Worm (Caenorhabditis elegans) whole organism, L1 larva: ENCODE data around the gene faah-6.
A peak's percentile ranks its signal among the peaks of the same experiment; 100 is the strongest.

Experiments used
- C16A3.4 ChIP-seq: fragments of 150-350 bp; optimal IDR thresholded peaks from 2 replicates; lab custom pipeline; 2014; ENCODE audit warnings: missing biosample characterization, missing genetic modification characterization
- F16B12.6 ChIP-seq: fragments of 150-350 bp; optimal IDR thresholded peaks from 2 replicates; lab custom pipeline; 2014; ENCODE audit warnings: missing biosample characterization, missing genetic modification characterization
- aly-2 ChIP-seq: fragments of 150-350 bp; optimal IDR thresholded peaks from 2 replicates; lab custom pipeline; 2014; ENCODE audit warnings: missing biosample characterization, missing genetic modification characterization
- blmp-1 ChIP-seq: fragments of 150-350 bp; optimal IDR thresholded peaks from 2 replicates; lab custom pipeline; 2014; ENCODE audit warnings: missing biosample characterization, missing genetic modification characterization
- ceh-82 ChIP-seq, 3 experiments: fragments of 150-350 bp in 1 of 3; sonication (generic microtip) in 2 of 3; optimal IDR thresholded peaks; 2 replicates each; lab custom pipeline; 2014 to 2017; ENCODE audit warnings: missing biosample characterization in 3 of 3, missing genetic modification characterization in 3 of 3
- ceh-88 ChIP-seq: fragments of 200-800 bp; sonication (Bioruptor generic); IDR thresholded peaks from 2 replicates; pipeline ENCODE4 v1.3.6; 2022; ENCODE audit warnings: missing genetic modification characterization, missing compliant biosample characterization
- ceh-90 ChIP-seq: sonication (generic microtip); optimal IDR thresholded peaks from 2 replicates; lab custom pipeline; 2016; ENCODE audit warnings: missing genetic modification characterization, missing compliant biosample characterization
- dpl-1 ChIP-seq, 3 experiments: fragments of 150-350 bp in 2 of 3; sonication (generic microtip) in 1 of 3; optimal IDR thresholded peaks; 2 replicates each; lab custom pipeline; 2014 to 2017; ENCODE audit warnings: missing biosample characterization in 3 of 3, missing genetic modification characterization in 3 of 3, missing genetic modification reagents in 3 of 3
- dsc-1 ChIP-seq: sonication (generic microtip); optimal IDR thresholded peaks from 2 replicates; lab custom pipeline; 2016; ENCODE audit warnings: mild to moderate bottlenecking, missing genetic modification characterization, missing compliant biosample characterization
- egl-27 ChIP-seq, 2 experiments: fragments of 150-350 bp in 1 of 2; sonication (generic microtip); optimal IDR thresholded peaks; 3 replicates each; lab custom pipeline; 2017 to 2018; ENCODE audit warnings: missing biosample characterization in 2 of 2, missing genetic modification characterization in 2 of 2, missing genetic modification reagents in 2 of 2
- elt-3 ChIP-seq, 6 experiments: fragments of 150-350 bp in 1 of 6; sonication (generic microtip); optimal IDR thresholded peaks; 2 replicates each; lab custom pipeline; 2017 to 2018; ENCODE audit warnings: missing biosample characterization in 6 of 6, missing genetic modification characterization in 6 of 6, inconsistent platforms in 1 of 6
- ets-5 ChIP-seq: fragments of 200-800 bp; sonication (Bioruptor generic); IDR thresholded peaks from 2 replicates; pipeline ENCODE4 v1.3.6; 2022; ENCODE audit warnings: missing genetic modification characterization, missing compliant biosample characterization
- fkh-8 ChIP-seq: sonication (generic microtip); optimal IDR thresholded peaks from 2 replicates; lab custom pipeline; 2016; ENCODE audit warnings: mild to moderate bottlenecking, missing genetic modification characterization, missing compliant biosample characterization
- hlh-4 ChIP-seq: sonication (generic microtip); optimal IDR thresholded peaks from 2 replicates; lab custom pipeline; 2016; ENCODE audit warnings: mild to moderate bottlenecking, missing genetic modification characterization, missing compliant biosample characterization
- hpl-2 ChIP-seq: fragments of 150-350 bp; optimal IDR thresholded peaks from 2 replicates; lab custom pipeline; 2014; ENCODE audit warnings: missing biosample characterization, missing genetic modification reagents, missing genetic modification characterization
- irx-1 ChIP-seq: sonication (generic microtip); optimal IDR thresholded peaks from 2 replicates; lab custom pipeline; 2016; ENCODE audit warnings: missing genetic modification characterization, missing compliant biosample characterization
- isw-1 ChIP-seq: fragments of 200-800 bp; sonication (Bioruptor generic); IDR thresholded peaks from 2 replicates; pipeline ENCODE4 v1.3.6; 2022; ENCODE audit warnings: missing genetic modification characterization, missing compliant biosample characterization
- lin-13 ChIP-seq: fragments of 150-350 bp; optimal IDR thresholded peaks from 2 replicates; lab custom pipeline; 2014; ENCODE audit warnings: missing biosample characterization, missing genetic modification reagents, missing genetic modification characterization
- lin-15B ChIP-seq: fragments of 150-350 bp; sonication (generic microtip); optimal IDR thresholded peaks from 3 replicates; lab custom pipeline; 2014; ENCODE audit warnings: missing biosample characterization, missing genetic modification characterization
- lin-35 ChIP-seq, 2 experiments: fragments of 150-350 bp; optimal IDR thresholded peaks; 2 replicates each; lab custom pipeline; 2014; ENCODE audit warnings: missing biosample characterization in 2 of 2, missing genetic modification characterization in 2 of 2, missing genetic modification reagents in 2 of 2
- lin-39 ChIP-seq: fragments of 150-350 bp; optimal IDR thresholded peaks from 2 replicates; lab custom pipeline; 2014; ENCODE audit warnings: missing biosample characterization, missing genetic modification reagents, missing genetic modification characterization
- mab-9 ChIP-seq: fragments of 200-800 bp; sonication (Bioruptor generic); IDR thresholded peaks from 2 replicates; pipeline ENCODE4 v1.3.6; 2022; ENCODE audit warnings: missing genetic modification reagents, missing genetic modification characterization, missing compliant biosample characterization
- mef-2 ChIP-seq: fragments of 150-350 bp; optimal IDR thresholded peaks from 2 replicates; lab custom pipeline; 2014; ENCODE audit warnings: missing biosample characterization, missing genetic modification characterization
- nhr-11 ChIP-seq: fragments of 150-350 bp; optimal IDR thresholded peaks from 2 replicates; lab custom pipeline; 2014; ENCODE audit warnings: missing biosample characterization, missing genetic modification characterization
- nhr-19 ChIP-seq: fragments of 200-800 bp; sonication (Bioruptor generic); conservative IDR thresholded peaks from 2 replicates; pipeline ENCODE4 v1.3.6; 2022; ENCODE audit warnings: missing genetic modification characterization, missing compliant biosample characterization
- nhr-20 ChIP-seq: sonication (generic microtip); optimal IDR thresholded peaks from 2 replicates; lab custom pipeline; 2016; ENCODE audit warnings: mild to moderate bottlenecking, missing genetic modification characterization, missing compliant biosample characterization
- nhr-28 ChIP-seq: fragments of 150-350 bp; optimal IDR thresholded peaks from 2 replicates; lab custom pipeline; 2014; ENCODE audit warnings: missing biosample characterization, missing genetic modification characterization
- nhr-76 ChIP-seq: sonication (generic microtip); optimal IDR thresholded peaks from 2 replicates; lab custom pipeline; 2017; ENCODE audit warnings: missing biosample characterization, missing genetic modification characterization
- nhr-77 ChIP-seq: fragments of 150-350 bp; optimal IDR thresholded peaks from 2 replicates; lab custom pipeline; 2014; ENCODE audit warnings: missing biosample characterization, missing genetic modification characterization
- nhr-85 ChIP-seq: sonication (generic microtip); peaks from one replicate; lab custom pipeline; 2016; ENCODE audit warnings: missing genetic modification characterization, inconsistent platforms, missing compliant biosample characterization
- pax-3 ChIP-seq: fragments of 200-800 bp; sonication (Bioruptor generic); optimal IDR thresholded peaks from 2 replicates; lab custom pipeline; 2018; ENCODE audit warnings: mild to moderate bottlenecking, missing genetic modification characterization, moderate library complexity, missing compliant biosample characterization
- rnt-1 ChIP-seq: sonication (generic microtip); optimal IDR thresholded peaks from 2 replicates; lab custom pipeline; 2016; ENCODE audit warnings: mild to moderate bottlenecking, missing genetic modification characterization, moderate library complexity, missing compliant biosample characterization
- skn-1 ChIP-seq: fragments of 150-350 bp; optimal IDR thresholded peaks from 2 replicates; lab custom pipeline; 2014; ENCODE audit warnings: missing biosample characterization, missing genetic modification characterization
- snpc-4 ChIP-seq: fragments of 150-350 bp; optimal IDR thresholded peaks from 2 replicates; lab custom pipeline; 2014; ENCODE audit warnings: missing biosample characterization, missing genetic modification characterization
- unc-98 ChIP-seq: fragments of 200-800 bp; sonication (Bioruptor generic); IDR thresholded peaks from 2 replicates; pipeline ENCODE4 v1.3.6; 2022; ENCODE audit warnings: missing genetic modification characterization, missing compliant biosample characterization
- xbp-1 ChIP-seq: sonication (generic microtip); optimal IDR thresholded peaks from 2 replicates; lab custom pipeline; 2016; ENCODE audit warnings: missing genetic modification characterization, missing compliant biosample characterization
- zag-1 ChIP-seq: fragments of 150-350 bp; optimal IDR thresholded peaks from 2 replicates; lab custom pipeline; 2014; ENCODE audit warnings: missing biosample characterization, missing genetic modification characterization
- zip-4 ChIP-seq: fragments of 200-800 bp; sonication (Bioruptor generic); optimal IDR thresholded peaks from 2 replicates; lab custom pipeline; 2018; ENCODE audit warnings: mild to moderate bottlenecking, missing genetic modification characterization, moderate library complexity, missing compliant biosample characterization
- ztf-4 ChIP-seq: fragments of 150-350 bp; optimal IDR thresholded peaks from 2 replicates; lab custom pipeline; 2014; ENCODE audit warnings: missing biosample characterization, missing genetic modification characterization

Gene faah-6

DNA sequence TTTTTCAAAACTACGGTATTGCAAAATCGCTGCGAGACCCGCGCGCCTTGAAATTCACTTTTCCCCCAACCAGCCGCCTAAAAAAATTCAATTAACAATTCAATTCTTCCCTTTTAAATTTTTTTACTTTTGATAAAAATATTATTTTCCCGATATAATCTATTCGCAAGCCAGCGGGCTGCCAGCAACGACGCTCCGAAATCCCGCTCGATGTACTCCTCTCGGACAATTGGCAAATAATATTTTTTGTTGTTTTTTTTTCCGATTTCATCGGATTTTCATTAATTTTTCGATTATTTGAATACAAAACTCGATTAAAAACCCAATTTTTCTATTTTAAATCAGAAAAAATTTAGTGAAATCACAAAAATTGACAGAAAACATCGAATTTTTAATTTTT lies 34.5 kb upstream of the faah-6 start:
- TF ChIP-seq ets-5 (no peak), irx-1 (tag; lab: Kevin White, UChicago) (no peak), nhr-85 (tag; lab: Kevin White, UChicago) (no peak), ztf-4 (tag; lab: Kevin White, UChicago) (no peak), hpl-2 (GFP tag; lab: Kevin White, UChicago) (no peak), lin-15B (tag; lab: Kevin White, UChicago) (no peak), rnt-1 (tag; lab: Kevin White, UChicago) (no peak), nhr-19 (GFP tag; lab: Robert Waterston, UW) (no peak), lin-35 (GFP tag; optimal IDR thresholded peaks at IDR 0.05; lab: Kevin White, UChicago) (no peak), ceh-88 (no peak), mab-9 (no peak), xbp-1 (no peak), ceh-90 (tag; lab: Kevin White, UChicago) (no peak), mef-2 (tag; lab: Kevin White, UChicago) (no peak), nhr-28 (tag; lab: Kevin White, UChicago) (no peak), isw-1 (no peak)
- TF ChIP-seq, all 84 proteins: peak for 0

DNA sequence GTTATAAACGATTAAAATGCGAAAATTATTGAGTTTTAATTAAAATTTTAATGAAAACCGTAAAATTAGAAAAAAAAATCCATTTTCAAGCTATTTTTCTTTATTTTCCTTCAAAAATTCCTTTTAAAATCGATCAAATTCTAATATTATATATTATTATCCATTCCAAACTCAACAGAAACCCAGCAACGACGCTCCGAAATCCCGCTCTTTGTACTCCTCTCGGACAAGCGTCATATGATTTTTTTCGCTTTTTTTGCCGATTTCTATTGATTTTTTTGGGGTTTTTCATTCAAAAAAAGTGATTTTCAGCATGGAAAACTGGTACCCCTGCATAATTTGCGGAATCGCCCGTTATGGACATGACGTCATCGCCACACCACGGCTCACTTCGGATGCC lies 33.8 kb upstream of the faah-6 start, which contains the start of gene ceh-91:
TSS of gene ceh-91 (plus strand) at position 301 of the 400 bp plus-strand sequence.
- no peak for TF ChIP-seq nhr-76
- no peak for TF ChIP-seq F16B12.6 (tag; lab: Kevin White, UChicago)
- TF ChIP-seq nhr-85 (tag; lab: Kevin White, UChicago) = no peak
- no peak for TF ChIP-seq ceh-90 (tag; lab: Kevin White, UChicago)
- no peak for TF ChIP-seq dsc-1 (tag; lab: Kevin White, UChicago)
- TF ChIP-seq nhr-20 = no peak
- TF ChIP-seq lin-15B (tag; lab: Kevin White, UChicago) = no peak
- TF ChIP-seq snpc-4 (tag; lab: Kevin White, UChicago) = no peak
- TF ChIP-seq irx-1 (tag; lab: Kevin White, UChicago) = no peak
- TF ChIP-seq unc-98 = no peak
- TF ChIP-seq ceh-82 (tag; optimal IDR thresholded peaks at IDR 0.05; lab: Kevin White, UChicago) = no peak
- no peak for TF ChIP-seq egl-27 (tag; optimal IDR thresholded peaks at IDR 0.05; lab: Kevin White, UChicago)
- TF ChIP-seq zag-1 = no peak
- TF ChIP-seq lin-13 = no peak
- no peak for TF ChIP-seq nhr-19 (GFP tag; lab: Robert Waterston, UW)
- TF ChIP-seq dpl-1 (GFP tag; optimal IDR thresholded peaks at IDR 0.05; lab: Kevin White, UChicago) = no peak
- no peak for TF ChIP-seq zip-4 (GFP tag; lab: Kevin White, UChicago)

DNA sequence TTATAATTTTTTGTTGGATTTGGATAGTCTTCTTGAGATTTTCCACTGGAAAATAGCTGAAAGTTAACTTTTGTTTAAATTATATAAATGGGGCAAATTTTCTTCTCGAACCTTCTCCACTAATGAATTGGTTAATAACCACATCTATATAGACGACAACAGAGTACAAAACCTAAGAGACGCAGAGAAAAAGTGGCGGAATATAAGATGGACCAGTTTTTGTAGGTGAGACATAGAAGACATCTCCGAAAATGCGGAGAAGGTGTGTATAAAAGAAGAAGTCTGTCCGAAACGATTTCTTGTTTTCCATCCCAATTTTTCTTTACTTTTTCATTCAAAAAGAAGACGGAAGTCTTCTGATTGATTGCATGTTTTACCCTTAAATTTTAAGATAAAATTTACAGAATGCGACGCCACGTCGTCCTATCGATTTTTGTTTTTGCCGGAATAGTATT lies 25.4 kb upstream of the faah-6 start, which contains the start of gene gly-8:
TSS of gene gly-8 (plus strand) at position 405 of the 455 bp plus-strand sequence.
- peak in 1 of 2 experiments; percentile 8 for TF ChIP-seq lin-35 (GFP tag; optimal IDR thresholded peaks at IDR 0.05; lab: Kevin White, UChicago)
- TF ChIP-seq C16A3.4 = no peak
- TF ChIP-seq nhr-11 (tag; lab: Kevin White, UChicago) = no peak
- no peak for TF ChIP-seq isw-1
- peak in 1 of 6 experiments; percentile 33 for TF ChIP-seq elt-3 (tag; optimal IDR thresholded peaks at IDR 0.05; lab: Kevin White, UChicago)
- TF ChIP-seq nhr-77 (tag; lab: Kevin White, UChicago) = no peak
- peak; percentile 56 for TF ChIP-seq blmp-1 (tag; lab: Kevin White, UChicago)

DNA sequence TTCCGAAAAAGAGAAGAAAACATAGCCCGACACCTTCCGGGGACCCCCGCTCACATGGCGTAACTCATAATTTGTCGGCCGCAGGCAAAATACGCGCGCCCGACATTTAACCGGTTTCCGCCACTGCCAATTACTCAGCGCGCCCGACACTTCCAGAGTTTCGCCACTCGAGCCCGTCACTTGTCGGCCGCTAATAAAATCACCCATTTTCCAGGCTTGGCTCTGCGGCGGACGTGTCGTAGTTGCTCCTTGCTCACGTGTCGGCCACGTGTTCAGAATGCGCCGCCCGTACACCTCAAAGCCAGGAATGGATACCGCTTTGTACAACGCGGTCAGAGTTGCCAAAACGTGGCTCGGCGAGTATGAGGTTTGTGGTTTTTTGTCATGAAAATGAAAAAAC lies 22.6 kb upstream of the faah-6 start:
- TF ChIP-seq skn-1 (tag; lab: Kevin White, UChicago) = no peak
- no peak for TF ChIP-seq nhr-76
- TF ChIP-seq aly-2 (tag; lab: Kevin White, UChicago) = no peak
- TF ChIP-seq lin-39 (tag; lab: Kevin White, UChicago) = no peak
- TF ChIP-seq fkh-8 = no peak
- no peak for TF ChIP-seq blmp-1 (tag; lab: Kevin White, UChicago)
- TF ChIP-seq hlh-4 = no peak
- TF ChIP-seq dsc-1 (tag; lab: Kevin White, UChicago) = no peak
- no peak for TF ChIP-seq pax-3 (tag; lab: Kevin White, UChicago)
